Fruit fly (Drosophila melanogaster) whole organism, prepupa: ENCODE results near the gene grk.
A peak's percentile ranks its signal among the peaks of the same experiment; 100 is the strongest.

ENCODE experiments used
- Blimp-1 ChIP-seq: fragments of 200-800 bp; sonication (Bioruptor generic); optimal IDR thresholded peaks from 3 replicates; lab custom pipeline; 2017; ENCODE audit warnings: missing biosample characterization, missing genetic modification characterization, mild to moderate bottlenecking, moderate library complexity, missing genetic modification reagents
- CG10631 ChIP-seq: fragments of 200-800 bp; sonication (Bioruptor generic); optimal IDR thresholded peaks from 2 replicates; lab custom pipeline; 2016; ENCODE audit warnings: missing biosample characterization, missing genetic modification characterization
- CG10669 ChIP-seq: fragments of 200-800 bp; sonication (Bioruptor generic); optimal IDR thresholded peaks from 3 replicates; lab custom pipeline; 2018; ENCODE audit warnings: missing biosample characterization, mild to moderate bottlenecking, missing genetic modification characterization, moderate library complexity
- CG11294 ChIP-seq: fragments of 200-800 bp; sonication (Bioruptor generic); IDR thresholded peaks from 2 replicates; pipeline ENCODE4 v1.3.6; 2022; ENCODE audit warnings: missing biosample characterization, missing genetic modification characterization
- CG11762 ChIP-seq: fragments of 200-800 bp; sonication (Bioruptor generic); optimal IDR thresholded peaks from 3 replicates; lab custom pipeline; 2016; ENCODE audit warnings: missing biosample characterization, missing genetic modification characterization; ENCODE audit not compliant: insufficient read depth
- CG11902 ChIP-seq: fragments of 200-800 bp; sonication (Bioruptor generic); optimal IDR thresholded peaks from 3 replicates; lab custom pipeline; 2016; ENCODE audit warnings: missing biosample characterization, missing genetic modification characterization
- CG15336 ChIP-seq: fragments of 200-800 bp; sonication (Bioruptor generic); IDR thresholded peaks from 2 replicates; pipeline ENCODE4 v1.3.6; 2022; ENCODE audit warnings: missing biosample characterization, missing genetic modification characterization
- CG1621 ChIP-seq: fragments of 200-800 bp; sonication (Bioruptor generic); optimal IDR thresholded peaks from 3 replicates; lab custom pipeline; 2018; ENCODE audit warnings: missing biosample characterization, mild to moderate bottlenecking, missing genetic modification characterization
- CG16779 ChIP-seq: fragments of 200-800 bp; sonication (Bioruptor generic); optimal IDR thresholded peaks from 3 replicates; lab custom pipeline; 2017; ENCODE audit warnings: missing biosample characterization, mild to moderate bottlenecking, missing genetic modification characterization
- CG31627 ChIP-seq: fragments of 200-800 bp; sonication (Bioruptor generic); optimal IDR thresholded peaks from 3 replicates; lab custom pipeline; 2016; ENCODE audit warnings: missing biosample characterization, missing genetic modification characterization
- CG32006 ChIP-seq: fragments of 200-800 bp; sonication (Bioruptor generic); optimal IDR thresholded peaks from 3 replicates; lab custom pipeline; 2017; ENCODE audit warnings: missing biosample characterization, mild to moderate bottlenecking, missing genetic modification characterization
- CG34406 ChIP-seq: fragments of 200-800 bp; sonication (Bioruptor generic); optimal IDR thresholded peaks from 3 replicates; lab custom pipeline; 2016; ENCODE audit warnings: missing biosample characterization, missing genetic modification characterization
- CG6163 ChIP-seq: fragments of 200-800 bp; sonication (Bioruptor generic); IDR thresholded peaks from 3 replicates; pipeline ENCODE4 v1.3.6; 2022; ENCODE audit warnings: missing biosample characterization, missing genetic modification characterization
- CG6276 ChIP-seq: fragments of 200-800 bp; sonication (Bioruptor generic); optimal IDR thresholded peaks from 2 replicates; lab custom pipeline; 2017; ENCODE audit warnings: missing biosample characterization, mild to moderate bottlenecking, missing genetic modification characterization
- CG6792 ChIP-seq: fragments of 200-800 bp; sonication (Bioruptor generic); optimal IDR thresholded peaks from 3 replicates; lab custom pipeline; 2016; ENCODE audit warnings: missing biosample characterization, missing genetic modification characterization
- CG6808 ChIP-seq: fragments of 200-800 bp; sonication (Bioruptor generic); optimal IDR thresholded peaks from 3 replicates; lab custom pipeline; 2017; ENCODE audit warnings: missing biosample characterization, missing genetic modification characterization, mild to moderate bottlenecking, moderate library complexity, missing genetic modification reagents
- CG6854 ChIP-seq: fragments of 200-800 bp; sonication (Bioruptor generic); optimal IDR thresholded peaks from 2 replicates; lab custom pipeline; 2017; ENCODE audit warnings: missing biosample characterization, mild to moderate bottlenecking, missing genetic modification characterization
- CG7368 ChIP-seq: fragments of 200-800 bp; sonication (Bioruptor generic); optimal IDR thresholded peaks from 3 replicates; lab custom pipeline; 2016; ENCODE audit warnings: missing biosample characterization, missing genetic modification characterization
- CG8119 ChIP-seq: fragments of 200-800 bp; sonication (Bioruptor generic); IDR thresholded peaks from 3 replicates; pipeline ENCODE4 v1.3.6; 2022; ENCODE audit warnings: missing biosample characterization, missing genetic modification characterization
- CG8319 ChIP-seq: fragments of 200-800 bp; sonication (Bioruptor generic); optimal IDR thresholded peaks from 3 replicates; lab custom pipeline; 2016; ENCODE audit warnings: missing biosample characterization, missing genetic modification characterization
- CG8632 ChIP-seq: fragments of 200-800 bp; sonication (Bioruptor generic); optimal IDR thresholded peaks from 3 replicates; lab custom pipeline; 2016; ENCODE audit warnings: missing biosample characterization, missing genetic modification characterization
- CG9139 ChIP-seq: fragments of 200-800 bp; sonication (Bioruptor generic); optimal IDR thresholded peaks from 3 replicates; lab custom pipeline; 2017; ENCODE audit warnings: missing biosample characterization, mild to moderate bottlenecking, missing genetic modification characterization
- Eip78C ChIP-seq: fragments of 200-800 bp; sonication (Bioruptor generic); peaks from one replicate; lab custom pipeline; 2016; ENCODE audit warnings: missing biosample characterization, missing genetic modification characterization
- Eip93F ChIP-seq: fragments of 200-800 bp; sonication (Bioruptor generic); optimal IDR thresholded peaks from 2 replicates; lab custom pipeline; 2016; ENCODE audit warnings: missing biosample characterization, mild to moderate bottlenecking, missing genetic modification characterization
- Ets21C ChIP-seq: fragments of 200-800 bp; sonication (Bioruptor generic); optimal IDR thresholded peaks from 3 replicates; lab custom pipeline; 2016; ENCODE audit warnings: missing biosample characterization, missing genetic modification characterization
- Ets96B ChIP-seq: fragments of 200-800 bp; optimal IDR thresholded peaks from 2 replicates; lab custom pipeline; 2019; ENCODE audit warnings: missing biosample characterization, mild to moderate bottlenecking, missing genetic modification characterization, moderate library complexity
- Gug ChIP-seq: fragments of 200-800 bp; sonication (Bioruptor generic); IDR thresholded peaks from 2 replicates; pipeline ENCODE4 v1.3.6; 2022; ENCODE audit warnings: missing biosample characterization, missing genetic modification characterization
- Hr4 ChIP-seq: fragments of 200-800 bp; sonication (Bioruptor generic); optimal IDR thresholded peaks from 3 replicates; lab custom pipeline; 2016; ENCODE audit warnings: missing biosample characterization, missing genetic modification characterization
- Lpt ChIP-seq: fragments of 200-800 bp; sonication (Bioruptor generic); optimal IDR thresholded peaks from 3 replicates; lab custom pipeline; 2016; ENCODE audit warnings: missing biosample characterization, missing genetic modification characterization
- Met ChIP-seq: fragments of 200-800 bp; sonication (Bioruptor generic); optimal IDR thresholded peaks from 3 replicates; lab custom pipeline; 2016; ENCODE audit warnings: missing biosample characterization, missing genetic modification characterization
- Smox ChIP-seq: fragments of 200-800 bp; sonication (Bioruptor generic); optimal IDR thresholded peaks from 3 replicates; lab custom pipeline; 2016; ENCODE audit warnings: missing biosample characterization, missing genetic modification characterization
- Sox102F ChIP-seq: fragments of 200-800 bp; sonication (Bioruptor generic); optimal IDR thresholded peaks from 2 replicates; lab custom pipeline; 2016; ENCODE audit warnings: missing biosample characterization, mild to moderate bottlenecking, missing genetic modification characterization
- Sox14 ChIP-seq: fragments of 200-800 bp; sonication (Bioruptor generic); optimal IDR thresholded peaks from 3 replicates; lab custom pipeline; 2016; ENCODE audit warnings: missing biosample characterization, missing genetic modification characterization
- Sox15 ChIP-seq: fragments of 200-800 bp; sonication (Bioruptor generic); optimal IDR thresholded peaks from 3 replicates; lab custom pipeline; 2016; ENCODE audit warnings: missing biosample characterization, missing genetic modification characterization
- acj6 ChIP-seq: fragments of 200-800 bp; sonication (Bioruptor generic); optimal IDR thresholded peaks from 3 replicates; lab custom pipeline; 2016; ENCODE audit warnings: missing biosample characterization, missing genetic modification characterization
- cyc ChIP-seq: fragments of 200-800 bp; sonication (Bioruptor generic); optimal IDR thresholded peaks from 3 replicates; lab custom pipeline; 2016; ENCODE audit warnings: missing biosample characterization, missing genetic modification characterization
- dac ChIP-seq: fragments of 200-800 bp; sonication (Bioruptor generic); optimal IDR thresholded peaks from 2 replicates; lab custom pipeline; 2017; ENCODE audit warnings: missing biosample characterization, mild to moderate bottlenecking, missing genetic modification characterization
- eg ChIP-seq: fragments of 200-800 bp; sonication (Bioruptor generic); IDR thresholded peaks from 3 replicates; pipeline ENCODE4 v1.3.6; 2022; ENCODE audit warnings: missing biosample characterization, missing genetic modification characterization
- esn ChIP-seq: fragments of 200-800 bp; sonication (Bioruptor generic); optimal IDR thresholded peaks from 2 replicates; lab custom pipeline; 2016; ENCODE audit warnings: missing biosample characterization, mild to moderate bottlenecking, missing genetic modification characterization, moderate library complexity
- fd59A ChIP-seq: fragments of 200-800 bp; sonication (Bioruptor generic); optimal IDR thresholded peaks from 2 replicates; lab custom pipeline; 2017; ENCODE audit warnings: missing biosample characterization, mild to moderate bottlenecking, missing genetic modification characterization, missing genetic modification reagents
- fd85E ChIP-seq: fragments of 200-800 bp; sonication (Bioruptor generic); optimal IDR thresholded peaks from 3 replicates; lab custom pipeline; 2016; ENCODE audit warnings: missing biosample characterization, missing genetic modification characterization
- fkh ChIP-seq: fragments of 200-800 bp; sonication (Bioruptor generic); optimal IDR thresholded peaks from 3 replicates; lab custom pipeline; 2017; ENCODE audit warnings: missing biosample characterization, mild to moderate bottlenecking, missing genetic modification characterization, moderate library complexity
- net ChIP-seq: fragments of 200-800 bp; sonication (Bioruptor generic); optimal IDR thresholded peaks from 3 replicates; lab custom pipeline; 2016; ENCODE audit warnings: missing biosample characterization, missing genetic modification characterization
- pdm3 ChIP-seq: fragments of 200-800 bp; sonication (Bioruptor generic); optimal IDR thresholded peaks from 3 replicates; lab custom pipeline; 2016; ENCODE audit warnings: missing biosample characterization, missing genetic modification characterization
- salr ChIP-seq, 2 experiments: fragments of 200-800 bp; sonication (Bioruptor generic); optimal IDR thresholded peaks; 3 replicates each; lab custom pipeline; 2016 to 2018; ENCODE audit warnings: missing biosample characterization in 2 of 2, missing genetic modification characterization in 2 of 2, mild to moderate bottlenecking in 1 of 2
- svp ChIP-seq: fragments of 200-800 bp; sonication (Bioruptor generic); peaks from one replicate; lab custom pipeline; 2016; ENCODE audit warnings: missing biosample characterization, missing genetic modification characterization
- topi ChIP-seq: fragments of 200-800 bp; sonication (Bioruptor generic); optimal IDR thresholded peaks from 3 replicates; lab custom pipeline; 2016; ENCODE audit warnings: missing biosample characterization, missing genetic modification characterization
- vri ChIP-seq: fragments of 200-800 bp; sonication (Bioruptor generic); optimal IDR thresholded peaks from 3 replicates; lab custom pipeline; 2016; ENCODE audit warnings: missing biosample characterization, mild to moderate bottlenecking, missing genetic modification characterization

The grk gene

DNA sequence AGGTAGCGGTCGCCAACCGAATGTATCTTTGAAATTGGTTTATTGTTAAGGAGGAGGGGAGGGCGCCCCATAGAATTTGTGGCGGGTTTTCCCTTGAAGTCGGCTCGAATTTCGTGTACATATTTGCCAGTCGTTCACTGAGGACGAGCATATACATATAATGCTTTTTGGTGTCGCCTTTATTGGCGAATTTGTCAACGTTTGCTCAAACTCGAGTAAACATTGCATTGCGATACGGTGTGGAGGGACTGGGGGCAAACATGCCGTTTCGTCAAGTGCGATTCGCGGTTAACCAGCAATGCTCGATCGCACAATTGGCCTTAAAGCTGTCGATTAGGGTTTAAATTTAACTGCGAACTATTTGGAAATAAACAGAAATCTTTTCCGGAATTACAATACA lies 15.8 kb downstream of the grk start:
- TF ChIP-seq CG16779 (tag; lab: Kevin White, UChicago): no peak
- peak; percentile 52 for TF ChIP-seq Eip78C (GFP tag; lab: Kevin White, UChicago)
- TF ChIP-seq esn: peak; percentile 23
- TF ChIP-seq fkh (GFP tag; lab: Kevin White, UChicago): peak; percentile 34
- peak; percentile 20 for TF ChIP-seq vri
- no peak for TF ChIP-seq Gug
- TF ChIP-seq Blimp-1 (GFP tag; lab: Kevin White, UChicago): peak; percentile 4
- peak; percentile 31 for TF ChIP-seq svp (GFP tag; lab: Kevin White, UChicago)
- no peak for TF ChIP-seq CG32006

DNA sequence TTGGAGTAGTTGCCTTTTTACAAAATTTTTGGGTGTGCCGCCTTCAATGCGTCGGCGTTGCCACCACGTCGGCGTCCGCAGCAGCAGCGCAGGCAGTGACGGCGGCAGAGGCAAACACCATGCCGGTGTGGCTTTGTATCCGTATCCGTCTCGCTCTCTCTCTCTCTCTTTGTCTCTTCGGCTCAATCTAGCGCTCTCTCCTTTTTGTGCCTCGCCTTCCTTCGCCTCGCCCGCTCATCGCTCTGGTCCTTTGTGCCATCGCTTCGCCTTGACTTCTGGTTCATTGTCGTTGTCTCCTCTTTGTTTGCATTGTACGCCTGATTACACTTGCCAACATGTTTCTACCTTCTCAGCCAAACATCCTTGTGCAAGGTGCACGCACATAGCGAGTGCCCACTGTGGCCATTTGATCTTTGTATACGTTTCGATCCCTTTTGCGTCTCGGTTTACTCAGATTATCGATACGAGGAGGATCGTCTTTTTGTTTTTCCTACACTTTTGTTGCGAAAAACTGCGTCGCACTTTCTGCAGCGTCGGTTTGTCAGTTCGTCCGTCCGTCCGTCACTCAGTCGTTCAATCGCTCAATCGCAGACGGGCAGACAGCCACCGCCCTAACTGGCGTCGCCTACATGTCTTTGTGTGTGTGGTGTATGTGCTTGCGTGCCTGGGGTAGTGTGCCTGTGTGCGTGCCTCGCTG lies 16.9 kb downstream of the grk start:
- TF ChIP-seq CG32006 (peak; percentile 65), Hr4 (GFP tag; lab: Kevin White, UChicago) (peak; percentile 56), eg (GFP tag; lab: Robert Waterston, UW) (peak; percentile 60), CG11294 (peak; percentile 51; the same call in 1 of the 2 replicates), cyc (GFP tag; lab: Kevin White, UChicago) (peak; percentile 72), Sox14 (GFP tag; lab: Kevin White, UChicago) (peak; percentile 98), Ets21C (GFP tag; lab: Kevin White, UChicago) (peak; percentile 60), CG9139 (GFP tag; lab: Kevin White, UChicago) (peak; percentile 47), salr (GFP tag; optimal IDR thresholded peaks at IDR 0.05; lab: Kevin White, UChicago) (peak; percentile 32 to 63), Sox102F (GFP tag; lab: Kevin White, UChicago) (peak; percentile 88), Gug (no peak), CG10631 (GFP tag; lab: Kevin White, UChicago) (peak; percentile 73), CG6792 (GFP tag; lab: Kevin White, UChicago) (peak; percentile 76), Blimp-1 (GFP tag; lab: Kevin White, UChicago) (peak; percentile 29), CG31627 (GFP tag; lab: Kevin White, UChicago) (peak; percentile 73), CG8632 (peak; percentile 59), fkh (GFP tag; lab: Kevin White, UChicago) (peak; percentile 16), Eip93F (GFP tag; lab: Kevin White, UChicago) (no peak), CG6854 (GFP tag; lab: Kevin White, UChicago) (peak; percentile 6), CG11762 (GFP tag; lab: Kevin White, UChicago) (no peak), CG6808 (GFP tag; lab: Kevin White, UChicago) (peak; percentile 73), CG1621 (tag; lab: Kevin White, UChicago) (peak; percentile 71), CG6163 (peak; percentile 82), CG8119 (peak; percentile 55; the same call in 2 of the 3 replicates), net (peak; percentile 59), CG11902 (GFP tag; lab: Kevin White, UChicago) (peak; percentile 30), CG10669 (peak; percentile 77), CG8319 (GFP tag; lab: Kevin White, UChicago) (peak; percentile 22), CG6276 (GFP tag; lab: Kevin White, UChicago) (peak; percentile 16), svp (GFP tag; lab: Kevin White, UChicago) (peak; percentile 99), CG34406 (GFP tag; lab: Kevin White, UChicago) (peak; percentile 56), Sox15 (GFP tag; lab: Kevin White, UChicago) (peak; percentile 7), acj6 (GFP tag; lab: Kevin White, UChicago) (peak; percentile 65), Ets96B (tag; lab: Kevin White, UChicago) (peak; percentile 76), topi (GFP tag; lab: Kevin White, UChicago) (peak; percentile 78), dac (peak; percentile 14), fd59A (GFP tag; lab: Kevin White, UChicago) (peak; percentile 65), fd85E (peak; percentile 62), Lpt (peak; percentile 67), Met (GFP tag; lab: Kevin White, UChicago) (peak; percentile 80), CG7368 (GFP tag; lab: Kevin White, UChicago) (peak; percentile 60), pdm3 (GFP tag; lab: Kevin White, UChicago) (peak; percentile 75), CG15336 (peak; percentile 60), Smox (GFP tag; lab: Kevin White, UChicago) (peak; percentile 73), esn (peak; percentile 85)
